Fruit fly (Drosophila melanogaster): ENCODE results near the gene LKRSDH.

DNA sequence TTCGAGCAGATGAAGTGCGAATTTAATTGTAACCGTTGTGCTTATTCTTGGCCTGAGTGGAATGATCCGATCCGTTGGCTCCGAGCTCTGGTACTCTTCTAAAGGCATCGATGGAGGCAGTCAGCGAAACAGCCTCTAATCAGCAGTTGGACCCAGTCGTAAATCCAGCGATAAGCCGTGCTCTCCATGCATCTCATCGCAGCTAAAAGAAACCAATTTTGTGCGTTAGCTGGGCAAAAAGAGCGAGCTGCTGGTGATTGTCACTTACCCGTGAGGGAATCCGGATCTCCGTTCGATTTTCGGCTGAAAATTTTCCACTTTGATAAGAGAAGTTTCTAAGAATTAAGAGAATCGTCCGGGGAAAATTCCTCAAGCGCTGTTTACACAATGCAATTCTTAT is at the start of gene LKRSDH:
- no peak for TF ChIP-seq net (GFP tag; optimal IDR thresholded peaks at IDR 0.05)
- TF ChIP-seq ss (GFP tag; optimal IDR thresholded peaks at IDR 0.05), result no peak
- TF ChIP-seq topi (GFP tag; optimal IDR thresholded peaks at IDR 0.05), result no peak
- no peak for TF ChIP-seq Hr39 (GFP tag; optimal IDR thresholded peaks at IDR 0.05)
- no peak for TF ChIP-seq CG6792 (GFP tag; optimal IDR thresholded peaks at IDR 0.05)
- no peak for TF ChIP-seq Hr38 (GFP tag; optimal IDR thresholded peaks at IDR 0.05)
- TF ChIP-seq eg (GFP tag; IDR thresholded peaks at IDR 0.05), result no peak
- TF ChIP-seq CG16779 (tag; optimal IDR thresholded peaks at IDR 0.05), result no peak
- TF ChIP-seq CG10669 (GFP tag; optimal IDR thresholded peaks at IDR 0.05), result no peak
- no peak for TF ChIP-seq pdm3 (GFP tag; optimal IDR thresholded peaks at IDR 0.05)
- TF ChIP-seq CG31627 (GFP tag; optimal IDR thresholded peaks at IDR 0.05), result no peak
- TF ChIP-seq Eip78C (GFP tag), result no peak
- no peak for TF ChIP-seq Sox102F (GFP tag; optimal IDR thresholded peaks at IDR 0.05)

All from whole organism, prepupa.